Worm (Caenorhabditis elegans): ENCODE results near the gene K11D12.11.

ce11 chrV:5012193-5012853 lies 27.1 kb downstream of the K11D12.11 start, which contains the start of gene srr-6:
- no peak for TF ChIP-seq aly-2 (tag; optimal IDR thresholded peaks at IDR 0.05)
- TF ChIP-seq lin-35 (GFP tag; optimal IDR thresholded peaks at IDR 0.05), result no peak
- TF ChIP-seq nhr-77 (tag; optimal IDR thresholded peaks at IDR 0.05), result no peak
- no peak for TF ChIP-seq Y116A8C.19 (tag; optimal IDR thresholded peaks at IDR 0.05; ENCODE audit: borderline replicate concordance)
- no peak for TF ChIP-seq snpc-4 (tag; optimal IDR thresholded peaks at IDR 0.05)
- no peak for TF ChIP-seq nhr-12 (tag; optimal IDR thresholded peaks at IDR 0.05)
- no peak for TF ChIP-seq nhr-237 (tag; optimal IDR thresholded peaks at IDR 0.05)
